Worm (Caenorhabditis elegans) whole organism, L1 larva: Measurements from ENCODE around the gene rpl-10.

Experiments
- F16B12.6 ChIP-seq: fragments of 150-350 bp; optimal IDR thresholded peaks from 2 replicates; lab custom pipeline; 2014; ENCODE audit warnings: missing biosample characterization, missing genetic modification characterization
- alr-1 ChIP-seq: fragments of 200-800 bp; sonication (Bioruptor generic); optimal IDR thresholded peaks from 2 replicates; lab custom pipeline; 2018; ENCODE audit warnings: borderline replicate concordance, mild to moderate bottlenecking, missing genetic modification characterization, missing compliant biosample characterization
- aly-2 ChIP-seq: fragments of 150-350 bp; optimal IDR thresholded peaks from 2 replicates; lab custom pipeline; 2014; ENCODE audit warnings: missing biosample characterization, missing genetic modification characterization
- blmp-1 ChIP-seq: fragments of 150-350 bp; optimal IDR thresholded peaks from 2 replicates; lab custom pipeline; 2014; ENCODE audit warnings: missing biosample characterization, missing genetic modification characterization
- ceh-63 ChIP-seq: fragments of 200-800 bp; sonication (Bioruptor generic); optimal IDR thresholded peaks from 2 replicates; lab custom pipeline; 2018; ENCODE audit warnings: mild to moderate bottlenecking, missing genetic modification characterization, missing compliant biosample characterization
- ceh-82 ChIP-seq, 3 experiments: fragments of 150-350 bp in 1 of 3; sonication (generic microtip) in 2 of 3; optimal IDR thresholded peaks; 2 replicates each; lab custom pipeline; 2014 to 2017; ENCODE audit warnings: missing biosample characterization in 3 of 3, missing genetic modification characterization in 3 of 3
- dpl-1 ChIP-seq, 3 experiments: fragments of 150-350 bp in 2 of 3; sonication (generic microtip) in 1 of 3; optimal IDR thresholded peaks; 2 replicates each; lab custom pipeline; 2014 to 2017; ENCODE audit warnings: missing biosample characterization in 3 of 3, missing genetic modification characterization in 3 of 3, missing genetic modification reagents in 3 of 3
- efl-1 ChIP-seq, 4 experiments: fragments of 150-350 bp; optimal IDR thresholded peaks in 3 of 4; peaks in 1 of 4; 1 replicate in 1 of 4; 2 replicates in 3 of 4; lab custom pipeline; 2014; ENCODE audit warnings: missing biosample characterization in 2 of 4, missing genetic modification characterization in 2 of 4, missing genetic modification reagents in 2 of 4
- elt-3 ChIP-seq, 6 experiments: fragments of 150-350 bp in 1 of 6; sonication (generic microtip); optimal IDR thresholded peaks; 2 replicates each; lab custom pipeline; 2017 to 2018; ENCODE audit warnings: missing biosample characterization in 6 of 6, missing genetic modification characterization in 6 of 6, inconsistent platforms in 1 of 6
- fkh-8 ChIP-seq: sonication (generic microtip); optimal IDR thresholded peaks from 2 replicates; lab custom pipeline; 2016; ENCODE audit warnings: mild to moderate bottlenecking, missing genetic modification characterization, missing compliant biosample characterization
- fos-1 ChIP-seq: fragments of 150-350 bp; optimal IDR thresholded peaks from 2 replicates; lab custom pipeline; 2014; ENCODE audit warnings: missing biosample characterization, missing genetic modification characterization
- grh-1 ChIP-seq: fragments of 200-800 bp; sonication (Bioruptor generic); IDR thresholded peaks from 2 replicates; pipeline ENCODE4 v1.3.6; 2022; ENCODE audit warnings: missing genetic modification reagents, missing genetic modification characterization, missing compliant biosample characterization
- hlh-17 ChIP-seq: fragments of 200-800 bp; sonication (Bioruptor generic); optimal IDR thresholded peaks from 2 replicates; lab custom pipeline; 2018; ENCODE audit warnings: missing genetic modification characterization, mild to moderate bottlenecking, missing compliant biosample characterization, moderate library complexity, borderline replicate concordance
- jun-1 ChIP-seq: fragments of 150-350 bp; optimal IDR thresholded peaks from 2 replicates; lab custom pipeline; 2014; ENCODE audit warnings: missing biosample characterization, missing genetic modification reagents, missing genetic modification characterization
- lin-13 ChIP-seq: fragments of 150-350 bp; optimal IDR thresholded peaks from 2 replicates; lab custom pipeline; 2014; ENCODE audit warnings: missing biosample characterization, missing genetic modification reagents, missing genetic modification characterization
- mab-9 ChIP-seq: fragments of 200-800 bp; sonication (Bioruptor generic); IDR thresholded peaks from 2 replicates; pipeline ENCODE4 v1.3.6; 2022; ENCODE audit warnings: missing genetic modification reagents, missing genetic modification characterization, missing compliant biosample characterization
- mdl-1 ChIP-seq, 2 experiments: fragments of 150-350 bp; optimal IDR thresholded peaks; 2 replicates each; lab custom pipeline; 2014 to 2017; ENCODE audit warnings: missing biosample characterization in 2 of 2, missing genetic modification characterization in 2 of 2, inconsistent platforms in 1 of 2
- mef-2 ChIP-seq: fragments of 150-350 bp; optimal IDR thresholded peaks from 2 replicates; lab custom pipeline; 2014; ENCODE audit warnings: missing biosample characterization, missing genetic modification characterization
- mep-1 ChIP-seq: fragments of 150-350 bp; optimal IDR thresholded peaks from 2 replicates; lab custom pipeline; 2014; ENCODE audit warnings: missing biosample characterization, missing genetic modification characterization
- nhr-19 ChIP-seq: fragments of 200-800 bp; sonication (Bioruptor generic); conservative IDR thresholded peaks from 2 replicates; pipeline ENCODE4 v1.3.6; 2022; ENCODE audit warnings: missing genetic modification characterization, missing compliant biosample characterization
- nhr-20 ChIP-seq: sonication (generic microtip); optimal IDR thresholded peaks from 2 replicates; lab custom pipeline; 2016; ENCODE audit warnings: mild to moderate bottlenecking, missing genetic modification characterization, missing compliant biosample characterization
- nhr-237 ChIP-seq: fragments of 150-350 bp; optimal IDR thresholded peaks from 2 replicates; lab custom pipeline; 2014; ENCODE audit warnings: missing biosample characterization, missing genetic modification characterization
- nhr-77 ChIP-seq: fragments of 150-350 bp; optimal IDR thresholded peaks from 2 replicates; lab custom pipeline; 2014; ENCODE audit warnings: missing biosample characterization, missing genetic modification characterization
- nhr-90 ChIP-seq: sonication (generic microtip); optimal IDR thresholded peaks from 2 replicates; lab custom pipeline; 2016; ENCODE audit warnings: mild to moderate bottlenecking, missing genetic modification characterization, missing compliant biosample characterization; ENCODE audit not compliant: poor library complexity
- pag-3 ChIP-seq: sonication (generic microtip); optimal IDR thresholded peaks from 2 replicates; lab custom pipeline; 2017; ENCODE audit warnings: missing genetic modification characterization, mild to moderate bottlenecking, missing compliant biosample characterization, antibody characterized with exemption, borderline replicate concordance; ENCODE audit not compliant: insufficient read depth
- pax-3 ChIP-seq: fragments of 200-800 bp; sonication (Bioruptor generic); optimal IDR thresholded peaks from 2 replicates; lab custom pipeline; 2018; ENCODE audit warnings: mild to moderate bottlenecking, missing genetic modification characterization, moderate library complexity, missing compliant biosample characterization
- rnt-1 ChIP-seq: sonication (generic microtip); optimal IDR thresholded peaks from 2 replicates; lab custom pipeline; 2016; ENCODE audit warnings: mild to moderate bottlenecking, missing genetic modification characterization, moderate library complexity, missing compliant biosample characterization
- skn-1 ChIP-seq: fragments of 150-350 bp; optimal IDR thresholded peaks from 2 replicates; lab custom pipeline; 2014; ENCODE audit warnings: missing biosample characterization, missing genetic modification characterization
- snu-23 ChIP-seq: sonication (generic microtip); optimal IDR thresholded peaks from 2 replicates; lab custom pipeline; 2016; ENCODE audit warnings: missing genetic modification characterization, missing compliant biosample characterization
- swsn-7 ChIP-seq: sonication (generic microtip); optimal IDR thresholded peaks from 2 replicates; lab custom pipeline; 2016; ENCODE audit warnings: missing genetic modification characterization, missing compliant biosample characterization
- tbx-2 ChIP-seq: sonication (generic microtip); optimal IDR thresholded peaks from 2 replicates; lab custom pipeline; 2016; ENCODE audit warnings: missing genetic modification characterization, missing compliant biosample characterization
- tlp-1 ChIP-seq: fragments of 150-350 bp; optimal IDR thresholded peaks from 2 replicates; lab custom pipeline; 2014; ENCODE audit warnings: missing biosample characterization, missing genetic modification characterization
- unc-30 ChIP-seq: sonication (generic microtip); optimal IDR thresholded peaks from 2 replicates; lab custom pipeline; 2017; ENCODE audit warnings: missing biosample characterization, missing genetic modification characterization
- unc-98 ChIP-seq: fragments of 200-800 bp; sonication (Bioruptor generic); IDR thresholded peaks from 2 replicates; pipeline ENCODE4 v1.3.6; 2022; ENCODE audit warnings: missing genetic modification characterization, missing compliant biosample characterization
- vab-15 ChIP-seq: sonication (generic microtip); optimal IDR thresholded peaks from 2 replicates; lab custom pipeline; 2017; ENCODE audit warnings: missing genotype, mild to moderate bottlenecking, missing genetic modification characterization, missing compliant biosample characterization
- xbp-1 ChIP-seq: sonication (generic microtip); optimal IDR thresholded peaks from 2 replicates; lab custom pipeline; 2016; ENCODE audit warnings: missing genetic modification characterization, missing compliant biosample characterization
- ztf-4 ChIP-seq: fragments of 150-350 bp; optimal IDR thresholded peaks from 2 replicates; lab custom pipeline; 2014; ENCODE audit warnings: missing biosample characterization, missing genetic modification characterization

rpl-10 gene

DNA sequence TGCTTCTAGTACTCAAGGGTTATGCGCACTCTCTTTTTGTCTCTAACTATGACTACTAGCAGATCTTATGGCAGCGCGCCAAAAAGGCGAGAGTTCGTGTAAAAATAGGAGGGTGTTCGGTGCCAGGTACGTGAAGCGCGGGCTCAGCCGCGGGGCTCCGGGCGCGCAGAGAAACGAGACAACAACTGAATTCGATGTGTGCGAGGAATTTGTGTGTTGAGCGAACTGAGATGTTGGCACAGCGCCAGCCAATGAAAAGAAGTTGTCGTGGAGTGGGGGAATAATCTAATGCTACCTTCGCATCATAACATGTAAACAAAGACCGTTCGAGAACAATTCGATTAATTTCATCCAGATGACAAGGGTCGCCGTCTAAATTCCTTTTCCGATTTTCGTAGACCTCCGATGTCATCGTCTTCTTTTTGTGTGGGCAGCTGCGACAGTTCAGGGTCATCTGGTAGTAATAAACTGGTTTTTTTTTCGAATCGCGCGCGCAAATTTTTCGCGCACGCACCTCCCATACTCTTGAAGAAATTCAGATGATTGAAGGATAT, 12.2 kb upstream of the rpl-10 start (continued):
- TF ChIP-seq nhr-77 (tag; lab: Kevin White, UChicago), result peak; percentile 68
- TF ChIP-seq ztf-4 (tag; lab: Kevin White, UChicago), result peak; percentile 48
- peak; percentile 26 for TF ChIP-seq tbx-2 (tag; lab: Kevin White, UChicago)
- peak; percentile 17 for TF ChIP-seq F16B12.6 (tag; lab: Kevin White, UChicago)
- TF ChIP-seq grh-1 (GFP tag; lab: Robert Waterston, UW), result peak; percentile 96
- TF ChIP-seq hlh-17 (GFP tag; lab: Kevin White, UChicago), result no peak
- peak; percentile 19 to 20 for TF ChIP-seq efl-1 (optimal IDR thresholded peaks at IDR 0.05; lab: Kevin White, UChicago)
- peak in 1 of 2 experiments; percentile 61 for TF ChIP-seq efl-1 (GFP tag; optimal IDR thresholded peaks at IDR 0.05 in 1 of 2; lab: Kevin White, UChicago)
- peak; percentile 44 to 61 (median 51) for TF ChIP-seq dpl-1 (GFP tag; optimal IDR thresholded peaks at IDR 0.05; lab: Kevin White, UChicago)
- peak; percentile 41 for TF ChIP-seq nhr-90 (tag; lab: Kevin White, UChicago)
- TF ChIP-seq snu-23, result peak; percentile 73
- TF ChIP-seq swsn-7 (tag; lab: Kevin White, UChicago), result peak; percentile 42
- peak; percentile 69 for TF ChIP-seq nhr-20
- peak; percentile 12 for TF ChIP-seq xbp-1 (tag; lab: Kevin White, UChicago)
- peak; percentile 79 for TF ChIP-seq fkh-8 (tag; lab: Kevin White, UChicago)
- peak; percentile 66 for TF ChIP-seq jun-1 (tag; lab: Kevin White, UChicago)
- TF ChIP-seq mab-9 (GFP tag; lab: Robert Waterston, UW), result no peak
- TF ChIP-seq ceh-63 (GFP tag; lab: Kevin White, UChicago), result no peak
- no peak for TF ChIP-seq aly-2 (tag; lab: Kevin White, UChicago)
- peak in 1 of 2 experiments; percentile 15 for TF ChIP-seq mdl-1 (tag; optimal IDR thresholded peaks at IDR 0.05; lab: Kevin White, UChicago)
- TF ChIP-seq nhr-19, result 0 out of 2 replicates have a peak, but pooled peaks have one; percentile 29
- peak in 5 of 6 experiments; percentile 20 to 83 (median 53) for TF ChIP-seq elt-3 (tag; optimal IDR thresholded peaks at IDR 0.05; lab: Kevin White, UChicago)
- TF ChIP-seq blmp-1 (tag; lab: Kevin White, UChicago), result peak; percentile 82
- no peak for TF ChIP-seq unc-30 (tag; lab: Kevin White, UChicago)
- no peak for TF ChIP-seq alr-1 (tag; lab: Kevin White, UChicago)
- peak; percentile 63 for TF ChIP-seq lin-13 (GFP tag; lab: Kevin White, UChicago)
- TF ChIP-seq mef-2 (tag; lab: Kevin White, UChicago), result peak; percentile 2

DNA sequence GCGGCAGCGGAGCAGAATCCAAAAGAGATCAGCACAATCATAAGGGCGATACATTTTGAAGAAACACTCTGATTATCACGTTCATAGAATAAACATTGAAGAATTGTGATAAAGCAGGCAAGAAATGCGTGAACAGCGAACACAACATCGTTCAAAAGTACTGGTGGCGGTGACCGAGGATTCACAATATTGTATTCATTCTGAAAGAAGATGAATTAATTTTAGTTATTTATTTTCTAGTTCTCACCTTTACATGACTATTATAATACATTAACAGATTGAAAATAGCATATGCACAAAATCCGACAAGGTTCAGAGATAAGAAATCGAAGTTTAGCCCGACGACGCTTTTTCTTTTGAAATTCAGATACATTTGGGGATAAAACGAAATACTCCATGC, 7.7 kb upstream of the rpl-10 start:
- TF ChIP-seq mep-1, result no peak
- TF ChIP-seq pax-3, result no peak
- TF ChIP-seq efl-1 (optimal IDR thresholded peaks at IDR 0.05; lab: Kevin White, UChicago), result no peak
- TF ChIP-seq efl-1 (GFP tag; optimal IDR thresholded peaks at IDR 0.05 in 1 of 2; lab: Kevin White, UChicago), result no peak
- TF ChIP-seq swsn-7 (tag; lab: Kevin White, UChicago), result no peak
- TF ChIP-seq unc-98 (GFP tag; lab: Robert Waterston, UW), result no peak
- TF ChIP-seq ceh-82 (tag; optimal IDR thresholded peaks at IDR 0.05; lab: Kevin White, UChicago), result no peak
- no peak for TF ChIP-seq tlp-1 (tag; lab: Kevin White, UChicago)
- no peak for TF ChIP-seq vab-15 (tag; lab: Kevin White, UChicago)
- TF ChIP-seq skn-1 (tag; lab: Kevin White, UChicago), result no peak
- no peak for TF ChIP-seq nhr-237 (tag; lab: Kevin White, UChicago)
- TF ChIP-seq mdl-1 (tag; optimal IDR thresholded peaks at IDR 0.05; lab: Kevin White, UChicago), result no peak
- TF ChIP-seq F16B12.6 (tag; lab: Kevin White, UChicago), result no peak
- TF ChIP-seq fos-1 (tag; lab: Kevin White, UChicago), result no peak
- no peak for TF ChIP-seq rnt-1 (tag; lab: Kevin White, UChicago)
- no peak for TF ChIP-seq pag-3 (tag; lab: Kevin White, UChicago)
